Worm (Caenorhabditis elegans) whole organism, L4/young adult: Measurements from ENCODE around the gene F36H9.4.
"Not testable (repeated sequence)": the region's sequence is repeated elsewhere in the genome, so short reads cannot be mapped to it uniquely, and the experiment has no call there.

Source experiments
- W03F9.2 ChIP-seq: fragments of 150-350 bp; optimal IDR thresholded peaks from 2 replicates; lab custom pipeline; 2014; ENCODE audit warnings: missing biosample characterization, missing genetic modification characterization
- dao-5 ChIP-seq: sonication (generic microtip); optimal IDR thresholded peaks from 2 replicates; lab custom pipeline; 2016; ENCODE audit warnings: missing genotype, missing genetic modification characterization, moderate library complexity, missing compliant biosample characterization
- him-1 ChIP-seq: sonication (generic microtip); optimal IDR thresholded peaks from 2 replicates; lab custom pipeline; 2016; ENCODE audit warnings: missing genotype, missing genetic modification reagents, missing genetic modification characterization, missing compliant biosample characterization

F36H9.4 gene

DNA sequence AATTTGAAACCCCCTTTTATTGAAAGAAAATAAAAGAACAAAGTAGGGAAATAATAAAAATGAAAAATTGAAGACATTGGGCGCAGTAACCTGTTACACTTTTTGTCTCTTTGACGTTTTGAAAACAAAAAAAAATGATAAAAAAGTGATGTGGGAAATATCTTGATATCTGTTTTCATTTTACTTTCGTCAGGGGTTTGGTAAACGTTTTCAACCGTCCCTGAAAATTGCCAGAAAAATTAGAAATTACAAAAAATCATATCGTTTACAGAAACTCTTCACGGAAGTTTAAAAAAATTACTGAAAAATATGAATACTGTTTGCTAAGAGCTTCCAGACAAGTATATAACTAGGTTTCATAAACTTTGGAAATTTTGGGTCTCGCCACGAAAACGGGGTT lies at the start of gene F36H9.4:
Gene F36H9.4 (minus strand): TSS at position 101 of the 400 bp plus-strand sequence.
- TF ChIP-seq him-1 (tag; lab: Kevin White, UChicago) (no peak), W03F9.2 (no peak), dao-5 (no peak)

DNA sequence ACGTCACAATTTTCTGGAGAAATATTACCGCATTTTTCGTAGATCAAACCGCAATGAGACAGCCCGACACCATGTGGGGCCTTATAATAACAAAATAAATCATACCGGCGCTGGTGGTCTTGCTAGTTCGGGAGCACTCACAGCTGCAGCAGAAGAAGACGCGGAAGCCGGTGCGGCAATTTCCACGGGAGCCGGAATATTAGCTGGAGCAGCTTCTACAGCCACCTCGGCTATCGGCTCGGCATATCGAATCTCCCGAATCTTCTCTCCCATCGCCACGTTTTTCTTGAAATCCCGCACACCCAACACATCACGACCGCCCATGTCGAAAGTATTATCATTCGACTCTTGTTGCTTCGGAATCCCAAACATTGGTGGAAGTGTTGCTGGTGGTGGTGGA lies 45.5 kb upstream of the F36H9.4 start:
- no peak for TF ChIP-seq him-1 (tag; lab: Kevin White, UChicago)
- no peak for TF ChIP-seq dao-5

DNA sequence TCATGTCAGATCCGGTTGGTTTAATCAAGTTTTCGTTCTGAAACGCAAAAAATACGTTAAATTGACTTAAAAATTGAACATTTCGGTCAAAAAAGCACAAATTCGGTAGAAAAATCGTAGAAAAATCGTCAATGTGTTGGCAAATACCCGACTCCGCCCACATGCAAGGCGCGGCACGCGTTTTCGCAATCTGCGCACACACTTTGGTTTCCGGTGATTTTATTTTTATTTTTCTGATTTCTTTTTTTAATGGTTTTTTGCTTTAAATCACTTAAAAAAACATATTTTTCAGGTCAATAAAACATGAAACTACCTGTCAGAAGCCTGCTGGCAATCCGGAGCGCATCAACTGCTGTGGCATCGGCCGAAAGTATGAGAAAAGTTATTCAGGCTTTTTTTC lies 42.3 kb upstream of the F36H9.4 start, which contains the start of the genes gly-7 and mrpl-39:
Gene gly-7 (minus strand): TSS at position 37 of the 400 bp plus-strand sequence.
Gene mrpl-39 (plus strand): TSS at position 293 of the 400 bp plus-strand sequence.
- TF ChIP-seq W03F9.2 = peak; percentile 2
- TF ChIP-seq him-1 (tag; lab: Kevin White, UChicago) = no peak

DNA sequence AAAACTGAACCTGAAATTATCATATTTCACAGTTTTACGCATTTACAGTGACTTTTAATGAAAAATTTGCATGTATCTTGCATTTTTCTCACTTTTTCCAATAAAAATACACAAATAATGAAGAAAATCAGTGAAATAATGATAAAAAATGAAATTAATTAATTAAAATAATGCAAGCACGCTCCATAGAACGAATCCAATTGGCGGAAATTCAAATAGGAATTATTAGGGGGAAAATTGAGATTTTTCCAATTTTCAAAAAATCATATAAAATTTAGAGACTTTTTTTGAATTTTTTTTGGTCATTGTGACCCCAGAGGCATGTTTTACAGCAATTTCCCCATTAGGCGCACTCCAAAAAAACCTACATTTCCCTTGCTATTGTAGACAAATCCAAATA lies 41.7 kb upstream of the F36H9.4 start:
- TF ChIP-seq W03F9.2 (no peak), him-1 (tag; lab: Kevin White, UChicago) (no peak), dao-5 (no peak)

DNA sequence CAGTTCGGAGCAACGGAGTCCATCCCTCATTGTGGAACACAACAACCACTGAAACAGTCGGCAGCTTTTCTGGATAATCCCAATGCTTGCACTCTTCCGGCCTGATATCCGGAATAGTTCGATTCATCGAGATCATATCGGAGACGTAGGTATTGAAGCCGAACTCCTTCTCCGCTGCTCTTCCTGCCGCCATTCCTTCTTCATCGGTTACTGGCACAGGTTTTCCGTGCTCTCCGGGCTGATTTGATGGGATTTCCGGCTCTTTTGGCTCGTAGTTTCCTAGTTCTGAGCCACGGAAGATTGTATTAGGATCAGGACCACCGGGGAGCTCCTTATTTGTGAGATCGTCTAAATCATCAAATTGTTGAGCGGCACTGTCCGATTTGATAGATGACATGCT lies 41.0 kb upstream of the F36H9.4 start:
- TF ChIP-seq him-1 (tag; lab: Kevin White, UChicago) (no peak), W03F9.2 (no peak), dao-5 (no peak)

DNA sequence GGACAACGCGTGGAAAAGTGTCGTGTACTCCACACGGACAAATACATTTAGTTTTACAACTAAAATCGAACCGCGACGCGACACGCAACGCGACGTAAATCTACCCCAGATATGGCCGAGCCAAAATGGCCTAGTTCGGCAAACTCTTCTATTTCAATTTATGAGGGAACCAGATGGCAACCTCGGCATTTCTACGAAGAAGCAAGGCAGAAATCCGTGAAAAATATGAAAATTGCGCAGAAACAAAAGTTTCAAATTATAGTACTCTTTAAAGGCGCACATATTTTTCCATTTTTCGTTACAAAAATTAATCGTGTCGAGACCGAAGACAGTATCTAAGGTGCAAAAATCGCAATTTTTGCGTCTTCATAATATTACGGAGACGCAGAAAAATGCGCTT lies 35.7 kb upstream of the F36H9.4 start, which contains the start of gene Y46H3A.5:
Gene Y46H3A.5 (minus strand): TSS at position 101 of the 400 bp plus-strand sequence.
- TF ChIP-seq W03F9.2; dao-5; him-1 (tag; lab: Kevin White, UChicago): not testable (repeated sequence)

DNA sequence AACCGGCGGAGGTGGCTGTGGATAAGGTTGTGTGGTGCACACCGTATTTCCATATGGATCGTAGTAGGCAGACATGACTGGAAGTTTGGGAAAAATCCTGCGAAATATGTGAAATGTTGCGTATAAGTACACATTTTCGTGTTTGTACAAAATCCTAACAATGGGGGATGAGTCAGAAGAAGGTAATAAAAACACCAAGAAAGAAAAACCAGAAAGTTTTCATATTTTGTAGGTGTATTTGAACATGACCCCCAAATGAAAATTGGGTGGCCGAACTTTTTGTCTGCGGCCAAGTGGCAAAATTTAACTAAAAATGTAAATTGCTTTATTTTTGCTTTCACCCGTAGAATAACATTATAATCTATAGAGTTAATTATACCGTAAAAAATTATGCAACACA lies 32.0 kb upstream of the F36H9.4 start, which contains the start of gene Y46H3A.4:
Gene Y46H3A.4 (minus strand): TSS at position 101 of the 400 bp plus-strand sequence.
- TF ChIP-seq W03F9.2 (no peak), him-1 (tag; lab: Kevin White, UChicago) (no peak), dao-5 (no peak)

DNA sequence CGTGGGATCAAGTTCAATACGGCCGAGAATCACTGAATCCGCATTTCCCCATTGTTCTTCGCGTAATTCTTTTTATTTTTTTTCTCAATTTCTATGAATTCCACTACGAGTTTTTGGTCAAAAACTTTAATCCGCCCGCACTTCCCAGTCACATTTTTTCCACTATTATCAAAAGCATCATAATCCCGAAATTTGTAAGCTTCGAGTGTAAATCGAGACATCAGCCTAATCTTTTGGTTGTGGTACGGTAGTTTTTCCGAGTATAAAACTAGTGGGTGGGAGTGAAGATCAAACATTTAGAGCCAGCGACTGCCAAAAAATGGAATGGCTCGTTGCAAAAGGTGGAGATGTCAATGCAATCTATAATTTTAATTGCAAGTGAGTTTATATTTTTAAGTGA lies 28.1 kb upstream of the F36H9.4 start, which contains the start of gene srt-42:
Gene srt-42 (plus strand): TSS at position 301 of the 400 bp plus-strand sequence.
- TF ChIP-seq W03F9.2 = no peak
- TF ChIP-seq him-1 (tag; lab: Kevin White, UChicago) = no peak
- TF ChIP-seq dao-5 = no peak

DNA sequence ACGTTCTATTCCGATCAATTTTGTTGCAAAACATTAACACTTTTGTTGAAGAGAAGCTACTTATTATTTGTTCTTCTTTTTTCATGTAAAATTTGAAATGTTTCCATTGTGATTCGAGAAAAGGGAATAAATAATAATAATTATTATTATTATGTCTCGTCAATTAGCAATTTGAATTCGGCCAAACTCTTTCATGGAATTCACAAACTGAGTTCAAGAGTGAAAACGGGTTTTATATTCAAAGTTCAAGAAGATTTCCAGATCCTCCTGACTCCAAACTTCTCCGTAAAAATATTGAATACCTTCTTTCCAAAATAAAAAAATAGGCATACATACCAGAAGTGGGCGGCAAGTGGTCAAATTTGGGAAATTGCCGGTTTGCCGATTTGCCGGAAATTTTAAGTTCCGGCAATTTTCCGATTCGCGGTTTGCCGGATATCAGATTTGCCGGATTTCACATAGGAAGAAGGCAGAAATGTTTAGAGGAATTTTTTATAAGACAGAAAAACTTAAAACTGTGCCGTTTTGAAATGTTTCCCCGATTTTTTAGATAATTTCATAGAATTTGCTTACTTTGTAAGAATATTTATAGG lies 26.8 kb upstream of the F36H9.4 start:
- no peak for TF ChIP-seq dao-5
- no peak for TF ChIP-seq him-1 (tag; lab: Kevin White, UChicago)
- TF ChIP-seq W03F9.2 = no peak

DNA sequence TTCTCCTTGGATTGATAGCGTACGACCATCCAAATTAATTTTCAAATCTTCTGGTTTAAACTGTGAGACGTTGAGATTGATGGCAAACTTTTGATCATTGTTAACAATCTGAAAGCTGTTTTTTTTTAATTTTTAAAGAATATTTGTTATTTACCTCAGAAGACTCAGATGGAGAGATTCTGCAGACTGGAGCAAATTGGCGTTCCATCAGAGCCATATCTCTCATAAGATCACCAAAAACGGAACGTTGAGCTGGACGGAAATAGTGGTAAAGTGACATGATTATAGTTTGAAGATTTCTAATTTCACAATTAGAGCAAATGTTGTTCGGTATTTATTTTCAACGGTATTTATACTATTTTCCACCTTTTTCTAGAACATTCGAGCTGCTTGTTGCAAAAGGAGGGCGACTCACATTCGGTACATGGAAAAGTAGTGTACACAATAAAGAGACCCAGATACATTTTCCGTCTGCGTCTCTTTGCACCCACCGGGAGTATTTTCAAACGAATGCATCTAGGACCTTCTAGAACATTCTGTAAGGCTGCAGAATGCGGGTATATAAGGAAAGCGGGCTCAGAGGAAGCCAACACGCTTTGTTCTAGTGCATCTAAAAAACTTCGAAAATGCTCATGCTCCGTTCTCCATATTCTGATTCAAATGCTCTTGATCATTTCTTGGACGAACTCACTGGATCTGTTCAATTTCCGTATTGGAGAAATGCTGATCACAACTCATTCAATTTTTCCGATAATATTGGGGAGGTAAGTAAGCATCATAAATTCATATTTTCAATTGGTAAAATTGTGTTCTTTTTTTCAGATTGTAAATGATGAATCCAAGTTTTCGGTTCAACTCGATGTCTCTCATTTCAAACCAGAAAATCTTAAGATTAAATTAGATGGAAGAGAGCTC lies 25.9 kb upstream of the F36H9.4 start, which contains the start of the genes hsp-16.2 and hsp-16.41:
Gene hsp-16.2 (minus strand): TSS at position 313 of the 915 bp plus-strand sequence.
Gene hsp-16.41 (plus strand): TSS at position 534 of the 915 bp plus-strand sequence.
- TF ChIP-seq dao-5 = no peak
- no peak for TF ChIP-seq him-1 (tag; lab: Kevin White, UChicago)
- peak; percentile 6 for TF ChIP-seq W03F9.2

DNA sequence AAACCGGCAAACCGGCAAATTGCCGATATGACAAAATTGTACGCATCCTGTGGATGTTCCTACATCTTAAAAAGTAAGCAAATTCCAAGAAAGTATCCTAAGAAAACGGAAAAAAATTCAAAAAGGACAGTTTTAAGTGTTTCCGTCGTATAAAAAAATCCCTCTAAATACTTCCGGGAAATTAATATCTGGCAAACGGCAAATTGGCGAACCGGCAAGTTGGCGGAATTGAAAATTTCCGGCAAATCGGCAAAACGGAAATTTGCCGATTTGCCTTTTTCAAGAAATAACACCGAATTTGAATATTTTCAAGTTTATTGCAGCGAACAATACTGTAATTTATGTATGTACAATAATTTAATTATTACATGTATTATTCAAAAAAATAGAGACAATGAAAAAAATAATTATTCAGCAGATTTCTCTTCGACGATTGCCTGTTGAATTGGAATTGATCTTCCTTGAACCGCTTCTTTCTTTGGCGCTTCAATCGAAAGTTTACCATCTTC lies 25.1 kb upstream of the F36H9.4 start:
- TF ChIP-seq W03F9.2 = peak; percentile 11
- TF ChIP-seq him-1 (tag; lab: Kevin White, UChicago) = no peak

DNA sequence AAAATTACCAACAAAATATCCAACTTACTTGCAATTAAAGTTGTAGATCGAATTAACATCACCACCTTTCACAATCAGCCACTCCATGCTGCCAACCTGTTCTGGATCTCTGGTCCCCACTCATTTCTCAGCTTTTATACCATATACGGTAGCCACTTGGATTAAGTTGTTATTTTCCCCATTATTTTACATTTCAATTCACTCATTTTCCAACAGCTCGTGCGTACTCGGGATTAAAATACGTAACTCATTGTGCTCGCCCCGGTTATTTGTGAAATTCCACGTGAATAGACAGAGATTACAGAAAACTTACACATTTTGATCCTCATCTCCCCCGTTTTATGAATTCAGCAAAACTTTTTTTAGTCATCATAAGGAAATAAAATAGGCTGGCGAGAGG lies 24.0 kb upstream of the F36H9.4 start, which contains the start of gene srt-41:
Gene srt-41 (minus strand): TSS at position 101 of the 400 bp plus-strand sequence.
- TF ChIP-seq him-1 (tag; lab: Kevin White, UChicago) (no peak), W03F9.2 (no peak), dao-5 (no peak)

DNA sequence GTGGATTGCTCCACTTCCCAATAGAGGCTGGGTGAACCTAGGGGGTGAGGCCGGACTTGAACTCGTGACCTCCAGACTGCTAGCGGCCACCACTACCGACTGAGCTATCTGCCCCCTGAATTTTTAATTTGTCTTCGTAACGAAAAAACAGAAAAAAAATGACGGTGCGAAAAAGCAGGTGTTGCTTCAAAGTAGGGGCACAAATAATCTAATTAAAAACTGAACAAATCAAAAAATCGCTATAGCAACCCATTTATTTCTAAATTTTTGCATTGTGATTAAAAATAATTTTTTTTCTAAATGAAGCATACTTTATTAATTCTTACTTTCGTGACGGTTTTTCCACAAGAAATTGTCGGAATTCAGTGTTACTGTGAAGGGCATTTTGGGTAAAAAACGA lies 18.9 kb upstream of the F36H9.4 start, which contains the start of gene F36H9.10:
Gene F36H9.10 (plus strand): TSS at position 301 of the 400 bp plus-strand sequence.
- TF ChIP-seq W03F9.2 = no peak
- no peak for TF ChIP-seq him-1 (tag; lab: Kevin White, UChicago)
- TF ChIP-seq dao-5 = no peak

DNA sequence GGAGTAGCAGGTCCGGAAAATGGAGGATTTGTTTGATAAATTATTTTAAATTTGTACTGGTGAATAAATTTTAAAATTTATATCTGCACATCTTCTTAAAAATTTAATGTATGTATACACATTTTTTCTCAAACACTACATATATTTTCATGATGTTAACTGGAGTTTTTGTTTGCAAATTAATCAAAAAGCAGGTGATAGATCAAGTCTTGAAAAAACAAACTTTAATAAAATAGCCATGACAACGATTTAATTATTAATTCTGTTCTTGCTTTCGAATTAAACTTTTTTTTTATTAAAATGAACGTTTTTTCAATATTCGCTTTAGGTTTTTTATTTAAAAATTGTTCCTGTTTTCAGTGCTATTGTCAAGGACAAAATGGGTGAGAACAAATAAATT lies 15.2 kb upstream of the F36H9.4 start, which contains the start of gene F36H9.1:
Gene F36H9.1 (plus strand): TSS at position 301 of the 400 bp plus-strand sequence.
- TF ChIP-seq him-1 (tag; lab: Kevin White, UChicago) (no peak), W03F9.2 (no peak)
